Fruit fly (Drosophila melanogaster) whole organism, adult: ENCODE measurements around the gene SmD1.

Experiments used
- CG14711 ChIP-seq: fragments of 200-800 bp; sonication (Bioruptor generic); optimal IDR thresholded peaks from 2 replicates; lab custom pipeline; 2018; ENCODE audit warnings: missing biosample characterization, mild to moderate bottlenecking, missing genetic modification characterization, moderate library complexity
- CG1620 ChIP-seq: fragments of 200-800 bp; sonication (Bioruptor generic); optimal IDR thresholded peaks from 2 replicates; lab custom pipeline; 2016; ENCODE audit warnings: missing biosample characterization, missing genetic modification characterization
- CG5204 ChIP-seq: fragments of 200-800 bp; sonication (Bioruptor generic); optimal IDR thresholded peaks from 2 replicates; lab custom pipeline; 2016; ENCODE audit warnings: missing biosample characterization, missing genetic modification characterization
- Clk ChIP-seq: fragments of 200-800 bp; sonication (Bioruptor generic); optimal IDR thresholded peaks from 2 replicates; lab custom pipeline; 2017; ENCODE audit warnings: missing biosample characterization, missing genetic modification characterization
- Hr96 ChIP-seq: fragments of 200-800 bp; sonication (Bioruptor generic); optimal IDR thresholded peaks from 2 replicates; lab custom pipeline; 2016; ENCODE audit warnings: missing biosample characterization, missing genetic modification characterization
- cic ChIP-seq: fragments of 200-800 bp; sonication (Bioruptor generic); optimal IDR thresholded peaks from 2 replicates; lab custom pipeline; 2017; ENCODE audit warnings: missing biosample characterization, mild to moderate bottlenecking, missing genetic modification characterization, moderate library complexity
- cnc ChIP-seq, 2 experiments: fragments of >200 bp; optimal IDR thresholded peaks; 2 replicates each; lab custom pipeline; 2017
- kay ChIP-seq: fragments of 200-800 bp; sonication (Bioruptor generic); peaks from one replicate; lab custom pipeline; 2016; ENCODE audit warnings: missing biosample characterization, missing genetic modification characterization, borderline replicate concordance
- pad ChIP-seq: fragments of 200-800 bp; sonication (Bioruptor generic); optimal IDR thresholded peaks from 3 replicates; lab custom pipeline; 2017; ENCODE audit warnings: missing biosample characterization, missing genetic modification characterization, mild to moderate bottlenecking, moderate library complexity, missing genetic modification reagents

DNA sequence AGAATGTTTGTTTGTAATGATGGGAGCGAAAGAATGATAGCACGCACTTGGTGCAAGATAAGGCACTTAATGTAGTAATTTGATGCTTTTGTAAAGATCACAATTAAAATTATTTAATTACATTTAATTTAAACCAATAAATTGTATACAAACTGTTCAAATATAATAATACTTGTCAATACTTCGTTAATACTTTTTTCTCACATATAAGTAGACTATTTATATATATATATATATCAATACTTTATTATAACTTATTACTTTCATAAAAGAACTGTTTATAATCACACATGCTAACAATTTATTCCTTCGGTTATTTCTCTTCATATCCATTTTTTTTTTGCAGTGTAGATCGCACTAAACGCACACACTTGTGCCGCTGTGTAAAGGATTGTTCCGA is 16.8 kb downstream of the SmD1 start:
- TF ChIP-seq cnc (optimal IDR thresholded peaks at IDR 0.05; lab: Kevin White, UChicago) (no peak), Hr96 (GFP tag; lab: Kevin White, UChicago) (no peak), CG1620 (GFP tag; lab: Kevin White, UChicago) (no peak), pad (GFP tag; lab: Kevin White, UChicago) (no peak), CG5204 (GFP tag; lab: Kevin White, UChicago) (no peak), CG14711 (tag; lab: Kevin White, UChicago) (no peak), Clk (no peak), cic (no peak), kay (GFP tag; lab: Kevin White, UChicago) (no peak)
